Worm (Caenorhabditis elegans) whole organism, early embryonic: ENCODE measurements around the gene Y9C9A.13.
"Not testable (repeated sequence)": the region's sequence is repeated elsewhere in the genome, so short reads cannot be mapped to it uniquely, and the experiment has no call there.

Experiments
- ama-1 ChIP-seq: fragments of 150-350 bp; optimal IDR thresholded peaks from 2 replicates; lab custom pipeline; 2014
- ceh-13 ChIP-seq: fragments of 200-800 bp; sonication (Bioruptor generic); optimal IDR thresholded peaks from 2 replicates; lab custom pipeline; 2018; ENCODE audit warnings: mild to moderate bottlenecking, missing genetic modification characterization, missing compliant biosample characterization
- flt-1 ChIP-seq: fragments of 200-800 bp; sonication (Bioruptor generic); IDR thresholded peaks from 2 replicates; pipeline ENCODE4 v1.3.6; 2022; ENCODE audit warnings: missing genetic modification characterization, missing compliant biosample characterization
- tbx-11 ChIP-seq: fragments of 200-800 bp; sonication (Bioruptor generic); IDR thresholded peaks from 2 replicates; pipeline ENCODE4 v1.3.6; 2022; ENCODE audit warnings: missing genetic modification characterization, missing compliant biosample characterization

- TF ChIP-seq ama-1 (lab: Kevin White, UChicago); tbx-11 (GFP tag; lab: Robert Waterston, UW); ceh-13: not testable (repeated sequence)
- peak; percentile 77 for TF ChIP-seq flt-1 (GFP tag; lab: Robert Waterston, UW)
Measured at ce11 chrIV:4949729-4950128, 19.6 kb downstream of the Y9C9A.13 start.
